Worm (Caenorhabditis elegans) whole organism, dauer: ENCODE data around the gene C03G5.14.
"Not testable (repeated sequence)": the region's sequence is repeated elsewhere in the genome, so short reads cannot be mapped to it uniquely, and the experiment has no call there.

Experiments
- unc-62 ChIP-seq: sonication (generic microtip); optimal IDR thresholded peaks from 2 replicates; lab custom pipeline; 2017; ENCODE audit warnings: missing biosample characterization, missing genetic modification reagents, missing genetic modification characterization

Gene C03G5.14

ce11 chrX:8507053-8507452 is 14.7 kb upstream of the C03G5.14 start:
- TF ChIP-seq unc-62 (GFP tag; lab: Kevin White, UChicago): no peak

ce11 chrX:8507576-8507975 is 14.1 kb upstream of the C03G5.14 start, which contains the start of gene H03E18.1:
Gene H03E18.1, plus strand, starts transcription at chrX:8507876.
- TF ChIP-seq unc-62 (GFP tag; lab: Kevin White, UChicago): no peak

ce11 chrX:8509088-8509487 is 12.6 kb upstream of the C03G5.14 start:
- TF ChIP-seq unc-62 (GFP tag; lab: Kevin White, UChicago): no peak

ce11 chrX:8520402-8520801 is 1.3 kb upstream of the C03G5.14 start, which contains the start of gene H03E18.2:
Gene H03E18.2, minus strand, starts transcription at chrX:8520502.
- TF ChIP-seq unc-62 (GFP tag; lab: Kevin White, UChicago): no peak

ce11 chrX:8523000-8523399 is 1.3 kb downstream of the C03G5.14 start:
- no peak for TF ChIP-seq unc-62 (GFP tag; lab: Kevin White, UChicago)

ce11 chrX:8527950-8528349 is 6.2 kb downstream of the C03G5.14 start, which contains the start of gene flp-5:
Gene flp-5, plus strand, starts transcription at chrX:8528250.
- TF ChIP-seq unc-62 (GFP tag; lab: Kevin White, UChicago): no peak

ce11 chrX:8535006-8535405 is 13.3 kb downstream of the C03G5.14 start, which contains the start of gene nspc-1:
Gene nspc-1, minus strand, starts transcription at chrX:8535106.
- not testable (repeated sequence) for TF ChIP-seq unc-62 (GFP tag; lab: Kevin White, UChicago)

- TF ChIP-seq unc-62 (GFP tag; lab: Kevin White, UChicago): no peak
Measured at ce11 chrX:8536791-8537190, 15.1 kb downstream of the C03G5.14 start, which contains the start of gene nspc-3. Gene nspc-3, plus strand, starts transcription at chrX:8537091.

- not testable (repeated sequence) for TF ChIP-seq unc-62 (GFP tag; lab: Kevin White, UChicago)
Measured at ce11 chrX:8538262-8538776, 16.6 kb downstream of the C03G5.14 start, which contains the start of the genes nspc-4 and nspc-5. Gene nspc-4, minus strand, starts transcription at chrX:8538362. Gene nspc-5, plus strand, starts transcription at chrX:8538726.

ce11 chrX:8541562-8541961 is 19.8 kb downstream of the C03G5.14 start, which contains the start of gene nspc-7:
Gene nspc-7, plus strand, starts transcription at chrX:8541862.
- not testable (repeated sequence) for TF ChIP-seq unc-62 (GFP tag; lab: Kevin White, UChicago)

ce11 chrX:8545971-8546442 is 24.3 kb downstream of the C03G5.14 start, which contains the start of gene sdha-1:
Gene sdha-1, minus strand, starts transcription at chrX:8546021.
- no peak for TF ChIP-seq unc-62 (GFP tag; lab: Kevin White, UChicago)

- TF ChIP-seq unc-62 (GFP tag; lab: Kevin White, UChicago): no peak
Measured at ce11 chrX:8549026-8549425, 27.3 kb downstream of the C03G5.14 start, which contains the start of gene D2021.4. Gene D2021.4, minus strand, starts transcription at chrX:8549073.

- no peak for TF ChIP-seq unc-62 (GFP tag; lab: Kevin White, UChicago)
Measured at ce11 chrX:8550099-8550498, 28.4 kb downstream of the C03G5.14 start.

- no peak for TF ChIP-seq unc-62 (GFP tag; lab: Kevin White, UChicago)
Measured at ce11 chrX:8551687-8552327, 30.1 kb downstream of the C03G5.14 start, which contains the start of gene dhhc-14. Gene dhhc-14, plus strand, starts transcription at chrX:8552277.

ce11 chrX:8554029-8554428 is 32.3 kb downstream of the C03G5.14 start:
- TF ChIP-seq unc-62 (GFP tag; lab: Kevin White, UChicago): no peak

- TF ChIP-seq unc-62 (GFP tag; lab: Kevin White, UChicago): no peak
Measured at ce11 chrX:8556614-8557196, 35.0 kb downstream of the C03G5.14 start, which contains the start of gene utx-1. Gene utx-1, plus strand, starts transcription at chrX:8557146.
